Fruit fly (Drosophila melanogaster): ENCODE measurements around the gene CG9114.

dm6 chrX:15342017-15342416, 9.1 kb upstream of the CG9114 start, which contains the start of gene CG9123:
- TF ChIP-seq CG8478 (optimal IDR thresholded peaks at IDR 0.05) (no peak), CTCF (optimal IDR thresholded peaks at IDR 0.05) (no peak)
